Fruit fly (Drosophila melanogaster): ENCODE results near the gene nAChRbeta3.

dm6 chr2L:510534-511014 lies 34.4 kb upstream of the nAChRbeta3 start:
- no peak for TF ChIP-seq CG5204 (GFP tag; optimal IDR thresholded peaks at IDR 0.05)
- TF ChIP-seq CG33017 (tag; optimal IDR thresholded peaks at IDR 0.05), result no peak
- no peak for TF ChIP-seq Crg-1 (GFP tag; optimal IDR thresholded peaks at IDR 0.05)
- no peak for TF ChIP-seq CG11617 (GFP tag; optimal IDR thresholded peaks at IDR 0.05)
- TF ChIP-seq CG1620 (GFP tag; optimal IDR thresholded peaks at IDR 0.05), result no peak

Data from whole organism, adult.